Fruit fly (Drosophila melanogaster) whole organism, wandering third instar larva: ENCODE data around the gene Elba3.

Experiments used
- Dfd ChIP-seq: fragments of >200 bp; optimal IDR thresholded peaks from 2 replicates; lab custom pipeline; 2017; ENCODE audit warnings: missing biosample characterization, missing genetic modification characterization
- Dif ChIP-seq: fragments of 200-275, 200-300 bp; sonication (Bioruptor generic); optimal IDR thresholded peaks from 2 replicates; lab custom pipeline; 2018; ENCODE audit warnings: missing biosample characterization, missing genetic modification characterization; ENCODE audit not compliant: partially characterized antibody
- HLH106 ChIP-seq: fragments of 200-800 bp; optimal IDR thresholded peaks from 3 replicates; lab custom pipeline; 2019; ENCODE audit warnings: missing biosample characterization, mild to moderate bottlenecking, missing genetic modification characterization, moderate library complexity
- Jra ChIP-seq: sonication (Bioruptor generic); optimal IDR thresholded peaks from 2 replicates; lab custom pipeline; 2016; ENCODE audit warnings: missing biosample characterization, missing genetic modification characterization
- Mio ChIP-seq: sonication (Bioruptor generic); optimal IDR thresholded peaks from 2 replicates; lab custom pipeline; 2016; ENCODE audit warnings: missing biosample characterization, missing genetic modification characterization
- Rel ChIP-seq, 2 experiments: fragments of 200-800 bp; sonication (Bioruptor generic) in 1 of 2; optimal IDR thresholded peaks; 2 replicates in 1 of 2; 3 replicates in 1 of 2; lab custom pipeline; 2016 to 2019; ENCODE audit warnings: mild to moderate bottlenecking in 2 of 2, missing biosample characterization in 2 of 2, missing genetic modification characterization in 2 of 2, moderate library complexity in 1 of 2
- Sp1 ChIP-seq: fragments of 200-800 bp; sonication (Bioruptor generic); optimal IDR thresholded peaks from 3 replicates; lab custom pipeline; 2019; ENCODE audit warnings: missing biosample characterization, mild to moderate bottlenecking, missing genetic modification characterization, moderate library complexity
- Vsx2 ChIP-seq: fragments of 200-300, 225-300 bp; sonication (Bioruptor generic); optimal IDR thresholded peaks from 2 replicates; lab custom pipeline; 2018; ENCODE audit warnings: missing biosample characterization, missing genetic modification characterization; ENCODE audit not compliant: partially characterized antibody
- br ChIP-seq: fragments of 200-800 bp; sonication (Bioruptor generic); optimal IDR thresholded peaks from 2 replicates; lab custom pipeline; 2016; ENCODE audit warnings: missing biosample characterization, missing genetic modification characterization
- brk ChIP-seq: fragments of 200-800 bp; sonication (Bioruptor generic); optimal IDR thresholded peaks from 2 replicates; lab custom pipeline; 2016; ENCODE audit warnings: missing biosample characterization, mild to moderate bottlenecking, missing genetic modification characterization
- dl ChIP-seq, 2 experiments: fragments of 175-275, 200-275 bp in 1 of 2; fragments of 200-275 bp in 1 of 2; sonication (Bioruptor generic); optimal IDR thresholded peaks; lab custom pipeline; 2018; ENCODE audit warnings: mild to moderate bottlenecking in 2 of 2, missing biosample characterization in 2 of 2, missing genetic modification characterization in 2 of 2, moderate library complexity in 2 of 2; ENCODE audit not compliant: partially characterized antibody in 2 of 2, insufficient read depth in 1 of 2
- dsf ChIP-seq: sonication (Bioruptor generic); optimal IDR thresholded peaks from 2 replicates; lab custom pipeline; 2016; ENCODE audit warnings: missing biosample characterization, missing genetic modification characterization, borderline replicate concordance
- ey ChIP-seq: fragments of 200-800 bp; sonication (Bioruptor generic); optimal IDR thresholded peaks from 2 replicates; lab custom pipeline; 2016; ENCODE audit warnings: missing biosample characterization, missing genetic modification characterization
- fru ChIP-seq: fragments of 200-800 bp; sonication (Bioruptor generic); optimal IDR thresholded peaks from 3 replicates; lab custom pipeline; 2016; ENCODE audit warnings: missing biosample characterization, mild to moderate bottlenecking, missing genetic modification characterization
- lola ChIP-seq: fragments of >200 bp; optimal IDR thresholded peaks from 2 replicates; lab custom pipeline; 2017; ENCODE audit warnings: missing biosample characterization, missing genetic modification characterization
- rgr ChIP-seq: fragments of 200-800 bp; sonication (Bioruptor generic); optimal IDR thresholded peaks from 3 replicates; lab custom pipeline; 2016; ENCODE audit warnings: missing biosample characterization, mild to moderate bottlenecking, missing genetic modification characterization
- tai ChIP-seq: sonication (Bioruptor generic); optimal IDR thresholded peaks from 2 replicates; lab custom pipeline; 2016; ENCODE audit warnings: missing biosample characterization, missing genetic modification characterization
- woc ChIP-seq: sonication (Bioruptor generic); optimal IDR thresholded peaks from 2 replicates; lab custom pipeline; 2016; ENCODE audit warnings: missing biosample characterization, mild to moderate bottlenecking, missing genetic modification characterization

Elba3 gene

dm6 chr2L:4694421-4694820 is 7.1 kb downstream of the Elba3 start, which contains the start of gene dcma:
dcma (plus strand) TSS chr2L:4694721.
- no peak for TF ChIP-seq Jra (GFP tag; lab: Kevin White, UChicago)
- no peak for TF ChIP-seq Sp1 (GFP tag; lab: Kevin White, UChicago)
- TF ChIP-seq fru (GFP tag; lab: Kevin White, UChicago), result no peak
- no peak for TF ChIP-seq ey (GFP tag; lab: Kevin White, UChicago)
- TF ChIP-seq dsf (GFP tag; lab: Kevin White, UChicago), result no peak
- no peak for TF ChIP-seq Mio (GFP tag; lab: Kevin White, UChicago)
- TF ChIP-seq Vsx2, result no peak

- TF ChIP-seq Dfd (GFP tag; lab: Kevin White, UChicago), result peak; percentile 52
- TF ChIP-seq Sp1 (GFP tag; lab: Kevin White, UChicago), result no peak
These were observed 11.5 kb downstream of the Elba3 start for dm6 chr2L:4698837-4699236.

dm6 chr2L:4701385-4701784 is 14.1 kb downstream of the Elba3 start, which contains the start of gene Taf12L:
Taf12L (minus strand) TSS chr2L:4701485.
- TF ChIP-seq tai (GFP tag; lab: Kevin White, UChicago), result no peak
- no peak for TF ChIP-seq woc (GFP tag; lab: Kevin White, UChicago)
- TF ChIP-seq dl (GFP tag; optimal IDR thresholded peaks at IDR 0.05; lab: Kevin White, UChicago; ENCODE audit: insufficient read depth in 1 of 2, partially characterized antibody in 2 of 2), result no peak
- TF ChIP-seq, all 38 proteins: peak for 0

dm6 chr2L:4726021-4726420 is 38.7 kb downstream of the Elba3 start:
- peak; percentile 67 for TF ChIP-seq Dif (GFP tag; lab: Kevin White, UChicago)
- peak; percentile 39 for TF ChIP-seq Vsx2
- TF ChIP-seq br (GFP tag; lab: Kevin White, UChicago), result no peak

dm6 chr2L:4734358-4734757 is 47.0 kb downstream of the Elba3 start, which contains the start of gene CG15631:
CG15631 (minus strand) TSS chr2L:4734458.
- TF ChIP-seq rgr (no peak), lola (GFP tag; lab: Kevin White, UChicago) (no peak), Mio (GFP tag; lab: Kevin White, UChicago) (no peak), Rel (GFP tag; optimal IDR thresholded peaks at IDR 0.05; lab: Kevin White, UChicago) (no peak), Rel (tag; optimal IDR thresholded peaks at IDR 0.05; lab: Kevin White, UChicago) (no peak), Vsx2 (no peak), HLH106 (tag; lab: Kevin White, UChicago) (no peak), brk (GFP tag; lab: Kevin White, UChicago) (no peak), dl (GFP tag; optimal IDR thresholded peaks at IDR 0.05; lab: Kevin White, UChicago; ENCODE audit: insufficient read depth in 1 of 2, partially characterized antibody in 2 of 2) (no peak)
